Fruit fly (Drosophila melanogaster): Measurements from ENCODE around the gene CG7627.

Gene CG7627

DNA sequence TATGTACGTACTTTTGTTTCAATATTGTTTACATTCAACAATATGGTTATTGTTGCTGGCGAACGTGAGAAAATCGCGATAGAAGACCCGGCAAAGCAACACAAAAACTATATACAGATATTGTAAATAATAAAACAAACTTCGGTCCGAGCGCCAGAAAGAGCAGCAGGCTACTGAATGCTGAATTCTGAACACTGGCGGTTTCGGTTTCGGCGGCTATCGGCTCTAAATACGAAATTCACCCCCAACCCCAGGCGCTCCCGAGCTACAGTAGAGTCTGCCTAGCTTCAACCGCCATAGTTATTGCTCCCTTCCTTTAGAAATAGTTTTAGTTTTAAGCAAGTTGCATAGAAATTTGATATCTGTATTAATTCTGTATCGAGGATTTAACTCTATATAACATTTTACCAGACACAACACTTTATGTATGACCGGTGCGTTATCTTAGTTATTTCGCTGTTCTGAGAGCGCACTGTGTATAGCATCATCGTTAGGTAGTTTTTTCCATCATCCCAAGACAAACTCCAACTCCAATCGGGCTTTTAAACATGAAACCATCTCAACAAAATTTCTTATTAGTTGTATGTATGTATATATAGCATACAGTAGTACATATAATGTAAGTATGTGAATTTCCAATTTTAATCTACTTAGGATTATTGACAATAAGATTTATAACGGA, at the start of gene CG7627:
TSS of gene CG7627 (minus strand) at position 197 of the 682 bp plus-strand sequence.
- TF ChIP-seq psq (GFP tag; optimal IDR thresholded peaks at IDR 0.05) (peak; percentile 82), Hr83 (GFP tag; optimal IDR thresholded peaks at IDR 0.05; ENCODE audit: poor library complexity, severe bottlenecking) (peak; percentile 49), pan (optimal IDR thresholded peaks at IDR 0.05) (no peak), Myc (optimal IDR thresholded peaks at IDR 0.05) (no peak), CG9705 (GFP tag; optimal IDR thresholded peaks at IDR 0.05) (peak; percentile 53), usp (GFP tag; optimal IDR thresholded peaks at IDR 0.05) (no peak), Vsx2 (GFP tag; optimal IDR thresholded peaks at IDR 0.05; ENCODE audit: partially characterized antibody) (peak; percentile 49), HLH106 (tag; optimal IDR thresholded peaks at IDR 0.05) (peak; percentile 80), tai (GFP tag; optimal IDR thresholded peaks at IDR 0.05) (peak; percentile 63), CrebA (GFP tag; optimal IDR thresholded peaks at IDR 0.05; ENCODE audit: borderline replicate concordance) (no peak), br (GFP tag; optimal IDR thresholded peaks at IDR 0.05) (peak; percentile 85), Mio (GFP tag; optimal IDR thresholded peaks at IDR 0.05) (no peak), dsf (GFP tag; optimal IDR thresholded peaks at IDR 0.05; ENCODE audit: borderline replicate concordance) (no peak), h (GFP tag; optimal IDR thresholded peaks at IDR 0.05) (peak; percentile 89), sage (GFP tag; optimal IDR thresholded peaks at IDR 0.05) (peak; percentile 48), dl (GFP tag; optimal IDR thresholded peaks at IDR 0.05; ENCODE audit: insufficient read depth in 1 of 2, partially characterized antibody in 2 of 2) (no peak), dmrt93B (GFP tag; optimal IDR thresholded peaks at IDR 0.05) (peak; percentile 66), N (GFP tag; optimal IDR thresholded peaks at IDR 0.05) (no peak), OdsH (GFP tag; optimal IDR thresholded peaks at IDR 0.05) (peak; percentile 91), rgr (GFP tag; optimal IDR thresholded peaks at IDR 0.05) (peak; percentile 86), Sp1 (GFP tag; optimal IDR thresholded peaks at IDR 0.05) (peak; percentile 74), Rel (GFP tag; optimal IDR thresholded peaks at IDR 0.05) (no peak), Rel (tag; optimal IDR thresholded peaks at IDR 0.05) (peak; percentile 41), brk (GFP tag; optimal IDR thresholded peaks at IDR 0.05) (peak; percentile 72), CG32264 (GFP tag; optimal IDR thresholded peaks at IDR 0.05) (peak; percentile 62), Hnf4 (GFP tag; optimal IDR thresholded peaks at IDR 0.05) (peak; percentile 86), Dfd (GFP tag; optimal IDR thresholded peaks at IDR 0.05) (no peak), Hr78 (GFP tag; optimal IDR thresholded peaks at IDR 0.05) (no peak), Abd-B (GFP tag; optimal IDR thresholded peaks at IDR 0.05) (no peak), woc (GFP tag; optimal IDR thresholded peaks at IDR 0.05) (peak; percentile 93), ey (GFP tag; optimal IDR thresholded peaks at IDR 0.05) (peak; percentile 90), foxo (GFP tag; optimal IDR thresholded peaks at IDR 0.05) (peak in 1 of 2 experiments; percentile 90), jim (GFP tag; optimal IDR thresholded peaks at IDR 0.05) (no peak), GATAd (GFP tag; optimal IDR thresholded peaks at IDR 0.05) (no peak), sv (GFP tag; optimal IDR thresholded peaks at IDR 0.05) (peak; percentile 66), Dif (GFP tag; optimal IDR thresholded peaks at IDR 0.05; ENCODE audit: partially characterized antibody) (peak; percentile 33), Jra (GFP tag; optimal IDR thresholded peaks at IDR 0.05) (peak; percentile 83), lola (GFP tag; optimal IDR thresholded peaks at IDR 0.05) (no peak), fru (GFP tag; optimal IDR thresholded peaks at IDR 0.05) (peak; percentile 89)

DNA sequence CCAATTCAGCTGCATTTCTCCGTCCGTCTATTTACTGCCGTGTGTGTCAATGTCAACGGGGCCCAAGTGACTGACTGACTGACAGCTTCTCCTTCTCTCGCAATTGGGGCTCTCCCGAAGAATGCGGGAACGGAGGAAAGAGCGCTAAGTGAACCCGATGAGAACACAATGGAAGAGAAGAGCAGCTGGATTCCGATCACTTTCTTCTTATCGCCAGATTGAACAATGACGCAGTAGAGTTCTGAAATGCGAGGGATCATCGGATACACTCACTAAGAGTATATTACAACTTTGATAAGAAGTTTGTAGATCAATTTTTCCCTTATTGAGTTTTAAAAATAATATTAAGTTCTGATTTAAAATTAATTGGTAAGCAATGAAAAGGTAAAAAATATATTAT, 49.3 kb upstream of the CG7627 start, which contains the start of gene Naglu:
TSS of gene Naglu (minus strand) at position 339 of the 400 bp plus-strand sequence.
- TF ChIP-seq Hnf4 (GFP tag; optimal IDR thresholded peaks at IDR 0.05) (no peak), CrebA (GFP tag; optimal IDR thresholded peaks at IDR 0.05; ENCODE audit: borderline replicate concordance) (no peak), psq (GFP tag; optimal IDR thresholded peaks at IDR 0.05) (no peak), HLH106 (tag; optimal IDR thresholded peaks at IDR 0.05) (no peak), lola (GFP tag; optimal IDR thresholded peaks at IDR 0.05) (no peak), ey (GFP tag; optimal IDR thresholded peaks at IDR 0.05) (peak; percentile 24), br (GFP tag; optimal IDR thresholded peaks at IDR 0.05) (no peak), CG9705 (GFP tag; optimal IDR thresholded peaks at IDR 0.05) (no peak), jim (GFP tag; optimal IDR thresholded peaks at IDR 0.05) (no peak), CG32264 (GFP tag; optimal IDR thresholded peaks at IDR 0.05) (no peak), woc (GFP tag; optimal IDR thresholded peaks at IDR 0.05) (no peak), pan (optimal IDR thresholded peaks at IDR 0.05) (no peak), Dif (GFP tag; optimal IDR thresholded peaks at IDR 0.05; ENCODE audit: partially characterized antibody) (peak; percentile 81), tai (GFP tag; optimal IDR thresholded peaks at IDR 0.05) (no peak), rgr (GFP tag; optimal IDR thresholded peaks at IDR 0.05) (no peak), brk (GFP tag; optimal IDR thresholded peaks at IDR 0.05) (no peak), Hr83 (GFP tag; optimal IDR thresholded peaks at IDR 0.05; ENCODE audit: poor library complexity, severe bottlenecking) (peak; percentile 64), sv (GFP tag; optimal IDR thresholded peaks at IDR 0.05) (no peak), fru (GFP tag; optimal IDR thresholded peaks at IDR 0.05) (peak; percentile 31), Vsx2 (GFP tag; optimal IDR thresholded peaks at IDR 0.05; ENCODE audit: partially characterized antibody) (peak; percentile 65), Mio (GFP tag; optimal IDR thresholded peaks at IDR 0.05) (no peak), dsf (GFP tag; optimal IDR thresholded peaks at IDR 0.05; ENCODE audit: borderline replicate concordance) (no peak), Jra (GFP tag; optimal IDR thresholded peaks at IDR 0.05) (no peak), Rel (GFP tag; optimal IDR thresholded peaks at IDR 0.05) (no peak), Rel (tag; optimal IDR thresholded peaks at IDR 0.05) (no peak), Dfd (GFP tag; optimal IDR thresholded peaks at IDR 0.05) (no peak), Hr78 (GFP tag; optimal IDR thresholded peaks at IDR 0.05) (no peak), usp (GFP tag; optimal IDR thresholded peaks at IDR 0.05) (no peak), dl (GFP tag; optimal IDR thresholded peaks at IDR 0.05; ENCODE audit: insufficient read depth in 1 of 2, partially characterized antibody in 2 of 2) (peak in 1 of 2 experiments; percentile 61), GATAd (GFP tag; optimal IDR thresholded peaks at IDR 0.05) (no peak), Myc (optimal IDR thresholded peaks at IDR 0.05) (no peak), N (GFP tag; optimal IDR thresholded peaks at IDR 0.05) (no peak), dmrt93B (GFP tag; optimal IDR thresholded peaks at IDR 0.05) (no peak), Sp1 (GFP tag; optimal IDR thresholded peaks at IDR 0.05) (peak; percentile 36), h (GFP tag; optimal IDR thresholded peaks at IDR 0.05) (no peak), Abd-B (GFP tag; optimal IDR thresholded peaks at IDR 0.05) (no peak), foxo (GFP tag; optimal IDR thresholded peaks at IDR 0.05) (no peak), OdsH (GFP tag; optimal IDR thresholded peaks at IDR 0.05) (no peak)
